Fruit fly (Drosophila melanogaster) whole organism, embryonic: ENCODE results near the gene CG2794.

Experiments used
- Aef1 ChIP-seq: fragments of 200-800 bp; sonication (Bioruptor generic); IDR thresholded peaks from 3 replicates; pipeline ENCODE4 v1.3.6; 2022; ENCODE audit warnings: missing biosample characterization, missing genetic modification characterization
- Blimp-1 ChIP-seq: fragments of 200-800 bp; sonication (Bioruptor generic); optimal IDR thresholded peaks from 3 replicates; lab custom pipeline; 2018; ENCODE audit warnings: missing biosample characterization, missing genetic modification characterization, mild to moderate bottlenecking, moderate library complexity, missing genetic modification reagents
- CG10431 ChIP-seq: fragments of 200-800 bp; sonication (Bioruptor generic); optimal IDR thresholded peaks from 3 replicates; lab custom pipeline; 2018; ENCODE audit warnings: missing biosample characterization, mild to moderate bottlenecking, missing genetic modification characterization
- CG10979 ChIP-seq: fragments of 200-800 bp; sonication (Bioruptor generic); optimal IDR thresholded peaks from 2 replicates; lab custom pipeline; 2018; ENCODE audit warnings: missing biosample characterization, mild to moderate bottlenecking, missing genetic modification characterization, moderate library complexity
- CG12942 ChIP-seq: fragments of 200-800 bp; sonication (Bioruptor generic); optimal IDR thresholded peaks from 3 replicates; lab custom pipeline; 2016; ENCODE audit warnings: missing biosample characterization, missing genetic modification characterization
- CG13624 ChIP-seq: fragments of 200-800 bp; sonication (Bioruptor generic); optimal IDR thresholded peaks from 2 replicates; lab custom pipeline; 2016; ENCODE audit warnings: missing biosample characterization, missing genetic modification characterization
- CG18262 ChIP-seq: fragments of 200-800 bp; optimal IDR thresholded peaks from 3 replicates; lab custom pipeline; 2019; ENCODE audit warnings: missing biosample characterization, mild to moderate bottlenecking, missing genetic modification characterization, moderate library complexity
- CG1832 ChIP-seq: fragments of 200-800 bp; sonication (Bioruptor generic); optimal IDR thresholded peaks from 2 replicates; lab custom pipeline; 2017; ENCODE audit warnings: missing biosample characterization, mild to moderate bottlenecking, missing genetic modification characterization, inconsistent platforms
- CG18599 ChIP-seq: fragments of 200-800 bp; sonication (Bioruptor generic); optimal IDR thresholded peaks from 3 replicates; lab custom pipeline; 2017; ENCODE audit warnings: missing biosample characterization, missing genetic modification characterization, mild to moderate bottlenecking, moderate library complexity, missing genetic modification reagents
- CG34224 ChIP-seq: fragments of 200-800 bp; sonication (Bioruptor generic); IDR thresholded peaks from 3 replicates; pipeline ENCODE4 v1.3.6; 2022; ENCODE audit warnings: missing biosample characterization, missing genetic modification characterization; ENCODE audit not compliant: partially characterized antibody
- CG3847 ChIP-seq: fragments of 200-800 bp; sonication (Bioruptor generic); IDR thresholded peaks from 2 replicates; pipeline ENCODE4 v1.3.6; 2022; ENCODE audit warnings: missing biosample characterization, missing genetic modification characterization
- CG43689 ChIP-seq: fragments of 200-800 bp; sonication (Bioruptor generic); IDR thresholded peaks from 2 replicates; pipeline ENCODE4 v1.3.6; 2022; ENCODE audit warnings: missing biosample characterization, missing genetic modification characterization
- CG4730 ChIP-seq: fragments of 200-800 bp; sonication (Bioruptor generic); IDR thresholded peaks from 2 replicates; pipeline ENCODE4 v1.3.6; 2022; ENCODE audit warnings: missing biosample characterization, missing genetic modification characterization
- CG6689 ChIP-seq: fragments of 200-800 bp; sonication (Bioruptor generic); IDR thresholded peaks from 2 replicates; pipeline ENCODE4 v1.3.6; 2022; ENCODE audit warnings: missing biosample characterization, missing genetic modification characterization
- CG8944 ChIP-seq: fragments of 200-800 bp; sonication (Bioruptor generic); optimal IDR thresholded peaks from 3 replicates; lab custom pipeline; 2016; ENCODE audit warnings: missing biosample characterization, missing genetic modification characterization
- CG9876 ChIP-seq: fragments of 200-800 bp; sonication (Bioruptor generic); optimal IDR thresholded peaks from 2 replicates; lab custom pipeline; 2016; ENCODE audit warnings: missing biosample characterization, missing genetic modification characterization
- CTCF ChIP-seq: fragments of 200-800 bp; sonication (Bioruptor generic); optimal IDR thresholded peaks from 2 replicates; lab custom pipeline; 2017; ENCODE audit warnings: missing biosample characterization, mild to moderate bottlenecking, missing genetic modification characterization, moderate library complexity
- Deaf1 ChIP-seq: fragments of 200-800 bp; optimal IDR thresholded peaks from 3 replicates; lab custom pipeline; 2019; ENCODE audit warnings: missing biosample characterization, mild to moderate bottlenecking, missing genetic modification characterization, moderate library complexity
- Dek ChIP-seq: fragments of 200-800 bp; sonication (Bioruptor generic); optimal IDR thresholded peaks from 3 replicates; lab custom pipeline; 2019; ENCODE audit warnings: missing biosample characterization, mild to moderate bottlenecking, missing genetic modification characterization, moderate library complexity
- E2f2 ChIP-seq: fragments of 200-800 bp; sonication (Bioruptor generic); IDR thresholded peaks from 2 replicates; pipeline ENCODE4 v1.3.6; 2022; ENCODE audit warnings: missing biosample characterization, missing genetic modification characterization
- HLH54F ChIP-seq: fragments of 200-800 bp; sonication (Bioruptor generic); optimal IDR thresholded peaks from 3 replicates; lab custom pipeline; 2016; ENCODE audit warnings: missing biosample characterization, missing genetic modification characterization
- HmgD ChIP-seq: fragments of 200-800 bp; sonication (Bioruptor generic); optimal IDR thresholded peaks from 3 replicates; lab custom pipeline; 2016; ENCODE audit warnings: missing biosample characterization, missing genetic modification characterization
- Myb ChIP-seq: fragments of 200-800 bp; sonication (Bioruptor generic); optimal IDR thresholded peaks from 2 replicates; lab custom pipeline; 2016; ENCODE audit warnings: missing biosample characterization, missing genetic modification characterization
- NK7.1 ChIP-seq: fragments of 200-800 bp; sonication (Bioruptor generic); optimal IDR thresholded peaks from 3 replicates; lab custom pipeline; 2016; ENCODE audit warnings: missing biosample characterization, missing genetic modification characterization
- Scr ChIP-seq: fragments of 200-800 bp; sonication (Bioruptor generic); IDR thresholded peaks from 2 replicates; pipeline ENCODE4 v1.3.6; 2022; ENCODE audit warnings: missing biosample characterization, missing genetic modification characterization; ENCODE audit not compliant: partially characterized antibody
- Sry-β ChIP-seq: fragments of 200-800 bp; sonication (Bioruptor generic); optimal IDR thresholded peaks from 2 replicates; lab custom pipeline; 2018; ENCODE audit warnings: missing biosample characterization, mild to moderate bottlenecking, missing genetic modification characterization, moderate library complexity
- Taf1 ChIP-seq: fragments of 200-800 bp; sonication (Bioruptor generic); IDR thresholded peaks from 2 replicates; pipeline ENCODE4 v1.3.6; 2022; ENCODE audit warnings: missing biosample characterization, missing genetic modification characterization
- al ChIP-seq: fragments of 200-800 bp; sonication (Bioruptor generic); IDR thresholded peaks from 2 replicates; pipeline ENCODE4 v1.3.6; 2022; ENCODE audit warnings: missing biosample characterization, missing genetic modification characterization
- az2 ChIP-seq: fragments of 200-800 bp; sonication (Bioruptor generic); optimal IDR thresholded peaks from 3 replicates; lab custom pipeline; 2016; ENCODE audit warnings: missing biosample characterization, missing genetic modification characterization
- bab2 ChIP-seq: fragments of 200-800 bp; sonication (Bioruptor generic); optimal IDR thresholded peaks from 2 replicates; lab custom pipeline; 2016; ENCODE audit warnings: missing biosample characterization, missing genetic modification characterization
- bigmax ChIP-seq: fragments of 200-800 bp; sonication (Bioruptor generic); optimal IDR thresholded peaks from 2 replicates; lab custom pipeline; 2018; ENCODE audit warnings: missing biosample characterization, mild to moderate bottlenecking, missing genetic modification characterization
- ci ChIP-seq: fragments of 200-800 bp; sonication (Bioruptor generic); IDR thresholded peaks from 3 replicates; pipeline ENCODE4 v1.3.6; 2022; ENCODE audit warnings: missing biosample characterization, missing genetic modification characterization
- crc ChIP-seq: fragments of 200-800 bp; sonication (Bioruptor generic); optimal IDR thresholded peaks from 2 replicates; lab custom pipeline; 2016; ENCODE audit warnings: missing biosample characterization, missing genetic modification characterization
- fru ChIP-seq: fragments of >200 bp; optimal IDR thresholded peaks from 2 replicates; lab custom pipeline; 2017
- ftz-f1 ChIP-seq: fragments of 200-800 bp; sonication (Bioruptor generic); optimal IDR thresholded peaks from 2 replicates; lab custom pipeline; 2016; ENCODE audit warnings: missing biosample characterization, missing genetic modification characterization
- grn ChIP-seq: fragments of 200-800 bp; sonication (Bioruptor generic); optimal IDR thresholded peaks from 3 replicates; lab custom pipeline; 2017; ENCODE audit warnings: missing biosample characterization, missing genetic modification characterization
- hth ChIP-seq: fragments of >200 bp; optimal IDR thresholded peaks from 2 replicates; lab custom pipeline; 2017; ENCODE audit warnings: inconsistent platforms
- ind ChIP-seq: fragments of 200-800 bp; sonication (Bioruptor generic); optimal IDR thresholded peaks from 3 replicates; lab custom pipeline; 2016; ENCODE audit warnings: missing biosample characterization, missing genetic modification characterization
- kni ChIP-seq: fragments of 200-800 bp; sonication (Bioruptor generic); optimal IDR thresholded peaks from 3 replicates; lab custom pipeline; 2017; ENCODE audit warnings: mild to moderate bottlenecking, missing biosample characterization, missing genetic modification reagents, missing genetic modification characterization
- knrl ChIP-seq: fragments of 200-800 bp; sonication (Bioruptor generic); IDR thresholded peaks from 3 replicates; pipeline ENCODE4 v1.3.6; 2022; ENCODE audit warnings: missing biosample characterization, missing genetic modification characterization; ENCODE audit not compliant: partially characterized antibody
- lmd ChIP-seq: fragments of 200-800 bp; sonication (Bioruptor generic); IDR thresholded peaks from 2 replicates; pipeline ENCODE4 v1.3.6; 2022; ENCODE audit warnings: missing biosample characterization, missing genetic modification characterization
- onecut ChIP-seq: fragments of 200-800 bp; sonication (Bioruptor generic); IDR thresholded peaks from 2 replicates; pipeline ENCODE4 v1.3.6; 2022; ENCODE audit warnings: missing biosample characterization, missing genetic modification characterization
- otp ChIP-seq: fragments of 200-800 bp; sonication (Bioruptor generic); IDR thresholded peaks from 3 replicates; pipeline ENCODE4, ENCODE4 v1.3.6; 2022; ENCODE audit warnings: missing biosample characterization, missing genetic modification characterization
- pnt ChIP-seq: fragments of 200-800 bp; sonication (Bioruptor generic); optimal IDR thresholded peaks from 3 replicates; lab custom pipeline; 2016; ENCODE audit warnings: missing biosample characterization, missing genetic modification characterization
- repo ChIP-seq: fragments of 200-800 bp; sonication (Bioruptor generic); optimal IDR thresholded peaks from 2 replicates; lab custom pipeline; 2016; ENCODE audit warnings: missing biosample characterization, missing genetic modification characterization
- row ChIP-seq: fragments of 200-800 bp; sonication (Bioruptor generic); IDR thresholded peaks from 3 replicates; pipeline ENCODE4 v1.3.6; 2022; ENCODE audit warnings: missing biosample characterization, missing genetic modification characterization
- run ChIP-seq: fragments of 200-800 bp; sonication (Bioruptor generic); optimal IDR thresholded peaks from 3 replicates; lab custom pipeline; 2018; ENCODE audit warnings: missing biosample characterization, mild to moderate bottlenecking, missing genetic modification characterization
- schlank ChIP-seq: fragments of 200-800 bp; sonication (Bioruptor generic); optimal IDR thresholded peaks from 2 replicates; lab custom pipeline; 2018; ENCODE audit warnings: missing biosample characterization, mild to moderate bottlenecking, missing genetic modification characterization
- slou ChIP-seq: fragments of 200-800 bp; sonication (Bioruptor generic); optimal IDR thresholded peaks from 3 replicates; lab custom pipeline; 2016; ENCODE audit warnings: missing biosample characterization, missing genetic modification characterization
- sug ChIP-seq: fragments of 200-800 bp; optimal IDR thresholded peaks from 2 replicates; lab custom pipeline; 2019; ENCODE audit warnings: missing biosample characterization, mild to moderate bottlenecking, missing genetic modification characterization, moderate library complexity
- vfl ChIP-seq: fragments of 200-800 bp; sonication (Bioruptor generic); optimal IDR thresholded peaks from 2 replicates; lab custom pipeline; 2016; ENCODE audit warnings: missing biosample characterization, missing genetic modification characterization
- yki ChIP-seq: fragments of >200 bp; optimal IDR thresholded peaks from 3 replicates; lab custom pipeline; 2018

CG2794 gene

dm6 chr2L:523165-523835 lies 40.7 kb upstream of the CG2794 start (continued):
- TF ChIP-seq bab2 (GFP tag; lab: Kevin White, UChicago), result peak; percentile 0
- peak; percentile 74 for TF ChIP-seq CG34224
- peak; percentile 23 for TF ChIP-seq schlank (tag; lab: Kevin White, UChicago)
- no peak for TF ChIP-seq HLH54F (GFP tag; lab: Kevin White, UChicago)
- TF ChIP-seq crc, result no peak
- TF ChIP-seq CG9876 (GFP tag; lab: Kevin White, UChicago), result no peak
- peak; percentile 16; the same call in 1 of the 2 replicates for TF ChIP-seq onecut (GFP tag; lab: Robert Waterston, UW)
- no peak for TF ChIP-seq NK7.1 (GFP tag; lab: Kevin White, UChicago)
- TF ChIP-seq CG13624, result peak; percentile 31
- TF ChIP-seq Sry-β (GFP tag; lab: Kevin White, UChicago), result no peak
- TF ChIP-seq Blimp-1 (GFP tag; lab: Kevin White, UChicago), result peak; percentile 19
- TF ChIP-seq CG3847 (GFP tag; lab: Robert Waterston, UW), result 0 out of 2 replicates have a peak, but pooled peaks have one; percentile 20
- TF ChIP-seq HmgD, result peak; percentile 31
- no peak for TF ChIP-seq CG43689
- no peak for TF ChIP-seq al (GFP tag; lab: Robert Waterston, UW)
- peak; percentile 18 for TF ChIP-seq CG10979 (tag; lab: Kevin White, UChicago)
- no peak for TF ChIP-seq lmd (GFP tag; lab: Robert Waterston, UW)
- peak; percentile 57 for TF ChIP-seq ftz-f1 (GFP tag; lab: Kevin White, UChicago)
- TF ChIP-seq CTCF (GFP tag; lab: Kevin White, UChicago), result peak; percentile 17
- peak; percentile 45; the same call in 2 of the 3 replicates for TF ChIP-seq knrl (GFP tag; lab: Robert Waterston, UW)
- no peak for TF ChIP-seq slou
- TF ChIP-seq CG12942 (GFP tag; lab: Kevin White, UChicago), result no peak
- no peak for TF ChIP-seq Taf1 (GFP tag; lab: Robert Waterston, UW)
- TF ChIP-seq Deaf1 (tag; lab: Kevin White, UChicago), result peak; percentile 99
- 0 out of 3 replicates have a peak, but pooled peaks have one; percentile 33 for TF ChIP-seq otp (GFP tag; lab: Robert Waterston, UW)
- TF ChIP-seq Aef1 (GFP tag; lab: Robert Waterston, UW), result no peak
- no peak for TF ChIP-seq CG10431
- TF ChIP-seq Dek (tag; lab: Kevin White, UChicago), result no peak
- TF ChIP-seq CG18599 (GFP tag; lab: Kevin White, UChicago), result peak; percentile 61
- TF ChIP-seq bigmax, result peak; percentile 36
- no peak for TF ChIP-seq repo
- peak; percentile 60 for TF ChIP-seq sug (tag; lab: Kevin White, UChicago)
- TF ChIP-seq yki (lab: Kevin White, UChicago), result no peak
- TF ChIP-seq CG4730, result no peak
- TF ChIP-seq E2f2 (GFP tag; lab: Robert Waterston, UW), result peak; percentile 22; the same call in 1 of the 2 replicates
- TF ChIP-seq pnt (GFP tag; lab: Kevin White, UChicago), result no peak
- TF ChIP-seq Myb, result no peak
- no peak for TF ChIP-seq CG1832
- TF ChIP-seq CG18262 (tag; lab: Kevin White, UChicago), result no peak
- TF ChIP-seq fru (lab: Kevin White, UChicago), result no peak
- peak; percentile 100 for TF ChIP-seq grn
- TF ChIP-seq CG6689, result no peak
- no peak for TF ChIP-seq run (tag; lab: Kevin White, UChicago)
- TF ChIP-seq CG8944, result no peak
- TF ChIP-seq row, result peak; percentile 12; the same call in 1 of the 3 replicates
- TF ChIP-seq ci (GFP tag; lab: Robert Waterston, UW), result peak; percentile 78; the same call in 2 of the 3 replicates
- TF ChIP-seq az2 (GFP tag; lab: Kevin White, UChicago), result no peak
- TF ChIP-seq hth, result no peak
- no peak for TF ChIP-seq vfl (GFP tag; lab: Kevin White, UChicago)
- TF ChIP-seq ind, result no peak
- peak; percentile 50 for TF ChIP-seq Scr (GFP tag; lab: Robert Waterston, UW)
- TF ChIP-seq kni (GFP tag; lab: Kevin White, UChicago), result peak; percentile 96
